Worm (Caenorhabditis elegans) whole organism, mixed stage, embryonic: Measurements from ENCODE around the gene ndg-4.

Experiments
- M03D4.4 ChIP-seq: sonication (generic microtip); optimal IDR thresholded peaks from 2 replicates; lab custom pipeline; 2017; ENCODE audit warnings: mild to moderate bottlenecking, missing genetic modification characterization, missing compliant biosample characterization
- bed-3 ChIP-seq: fragments of 200-800 bp; sonication (Bioruptor generic); optimal IDR thresholded peaks from 3 replicates; lab custom pipeline; 2018; ENCODE audit warnings: mild to moderate bottlenecking, missing genetic modification characterization, moderate library complexity, missing compliant biosample characterization
- blmp-1 ChIP-seq: fragments of 150-350 bp; optimal IDR thresholded peaks from 2 replicates; lab custom pipeline; 2014; ENCODE audit warnings: missing biosample characterization, missing genetic modification characterization
- ceh-39 ChIP-seq: fragments of 150-350 bp; optimal IDR thresholded peaks from 2 replicates; lab custom pipeline; 2014; ENCODE audit warnings: missing biosample characterization, missing genetic modification characterization
- ceh-43 ChIP-seq: fragments of 200-800 bp; sonication (Bioruptor generic); optimal IDR thresholded peaks from 2 replicates; lab custom pipeline; 2018; ENCODE audit warnings: mild to moderate bottlenecking, missing genetic modification characterization, moderate library complexity, missing compliant biosample characterization
- ceh-83 ChIP-seq: fragments of 200-800 bp; sonication (Bioruptor generic); optimal IDR thresholded peaks from 2 replicates; lab custom pipeline; 2018; ENCODE audit warnings: mild to moderate bottlenecking, missing genetic modification characterization, missing compliant biosample characterization
- ces-1 ChIP-seq: fragments of 150-350 bp; optimal IDR thresholded peaks from 2 replicates; lab custom pipeline; 2014; ENCODE audit warnings: missing biosample characterization, missing genetic modification reagents, missing genetic modification characterization
- cnd-1 ChIP-seq: fragments of 200-800 bp; sonication (Bioruptor generic); optimal IDR thresholded peaks from 2 replicates; lab custom pipeline; 2018; ENCODE audit warnings: mild to moderate bottlenecking, missing genetic modification characterization, missing compliant biosample characterization
- drap-1 ChIP-seq: fragments of 200-800 bp; sonication (Bioruptor generic); optimal IDR thresholded peaks from 3 replicates; lab custom pipeline; 2018; ENCODE audit warnings: mild to moderate bottlenecking, missing genetic modification characterization, missing compliant biosample characterization
- elt-1 ChIP-seq: sonication (generic microtip); optimal IDR thresholded peaks from 2 replicates; lab custom pipeline; 2017; ENCODE audit warnings: missing genetic modification characterization, mild to moderate bottlenecking, missing compliant biosample characterization, antibody characterized with exemption, moderate library complexity, borderline replicate concordance; ENCODE audit not compliant: insufficient read depth
- elt-3 ChIP-seq: fragments of 150-350 bp; optimal IDR thresholded peaks from 2 replicates; lab custom pipeline; 2014; ENCODE audit warnings: missing biosample characterization, missing genetic modification characterization
- flh-1 ChIP-seq: fragments of 200-800 bp; sonication (Bioruptor generic); optimal IDR thresholded peaks from 2 replicates; lab custom pipeline; 2018; ENCODE audit warnings: mild to moderate bottlenecking, missing genetic modification characterization, moderate library complexity, missing compliant biosample characterization
- ham-2 ChIP-seq: fragments of 200-800 bp; sonication (Bioruptor generic); optimal IDR thresholded peaks from 2 replicates; lab custom pipeline; 2018; ENCODE audit warnings: mild to moderate bottlenecking, missing genetic modification characterization, missing compliant biosample characterization
- hlh-1 ChIP-seq: fragments of 150-350 bp; optimal IDR thresholded peaks from 2 replicates; lab custom pipeline; 2014; ENCODE audit warnings: missing biosample characterization, missing genetic modification reagents, missing genetic modification characterization
- lin-13 ChIP-seq: fragments of 150-350 bp; optimal IDR thresholded peaks from 2 replicates; lab custom pipeline; 2014; ENCODE audit warnings: missing biosample characterization, missing genetic modification characterization
- lin-32 ChIP-seq: fragments of 200-800 bp; sonication (Bioruptor generic); optimal IDR thresholded peaks from 2 replicates; lab custom pipeline; 2018; ENCODE audit warnings: mild to moderate bottlenecking, missing genetic modification characterization, missing compliant biosample characterization
- lsy-2 ChIP-seq: fragments of 150-350 bp; optimal IDR thresholded peaks from 2 replicates; lab custom pipeline; 2014; ENCODE audit warnings: missing biosample characterization, missing genetic modification characterization
- mab-5 ChIP-seq: fragments of 150-350 bp; optimal IDR thresholded peaks from 2 replicates; lab custom pipeline; 2014; ENCODE audit warnings: missing biosample characterization, missing genetic modification characterization
- mep-1 ChIP-seq: fragments of 150-350 bp; optimal IDR thresholded peaks from 2 replicates; lab custom pipeline; 2017; ENCODE audit warnings: missing biosample characterization, missing genetic modification reagents, missing genetic modification characterization, inconsistent platforms
- mls-2 ChIP-seq: sonication (generic microtip); optimal IDR thresholded peaks from 2 replicates; lab custom pipeline; 2016; ENCODE audit warnings: mild to moderate bottlenecking, missing genetic modification characterization, moderate library complexity, missing compliant biosample characterization
- nhr-12 ChIP-seq: fragments of 150-350 bp; optimal IDR thresholded peaks from 2 replicates; lab custom pipeline; 2014; ENCODE audit warnings: missing biosample characterization, missing genetic modification characterization
- nhr-2 ChIP-seq: fragments of 150-350 bp; optimal IDR thresholded peaks from 2 replicates; lab custom pipeline; 2014; ENCODE audit warnings: missing biosample characterization, missing genetic modification characterization
- nhr-237 ChIP-seq: fragments of 150-350 bp; optimal IDR thresholded peaks from 2 replicates; lab custom pipeline; 2014; ENCODE audit warnings: missing biosample characterization, missing genetic modification characterization
- nhr-28 ChIP-seq: fragments of 150-350 bp; optimal IDR thresholded peaks from 2 replicates; lab custom pipeline; 2014; ENCODE audit warnings: missing biosample characterization, missing genetic modification characterization
- nhr-76 ChIP-seq: sonication (generic microtip); optimal IDR thresholded peaks from 2 replicates; lab custom pipeline; 2017; ENCODE audit warnings: missing biosample characterization, missing genetic modification characterization
- pha-4 ChIP-seq: fragments of 150-350 bp; optimal IDR thresholded peaks from 2 replicates; lab custom pipeline; 2018; ENCODE audit warnings: missing biosample characterization, missing genetic modification reagents, missing genetic modification characterization
- sem-2 ChIP-seq: fragments of 200-800 bp; sonication (Bioruptor generic); optimal IDR thresholded peaks from 2 replicates; lab custom pipeline; 2018; ENCODE audit warnings: mild to moderate bottlenecking, missing genetic modification characterization, missing compliant biosample characterization
- snpc-4 ChIP-seq: fragments of 150-350 bp; optimal IDR thresholded peaks from 2 replicates; lab custom pipeline; 2014; ENCODE audit warnings: missing biosample characterization, missing genetic modification characterization
- sptf-1 ChIP-seq: sonication (generic microtip); optimal IDR thresholded peaks from 2 replicates; lab custom pipeline; 2017; ENCODE audit warnings: mild to moderate bottlenecking, missing genetic modification characterization, moderate library complexity, missing compliant biosample characterization
- tbx-8 ChIP-seq: fragments of 200-800 bp; sonication (Bioruptor generic); optimal IDR thresholded peaks from 2 replicates; lab custom pipeline; 2018; ENCODE audit warnings: mild to moderate bottlenecking, missing genetic modification characterization, moderate library complexity, missing compliant biosample characterization
- unc-120 ChIP-seq: sonication (generic microtip); optimal IDR thresholded peaks from 2 replicates; lab custom pipeline; 2017; ENCODE audit warnings: missing genetic modification characterization, missing compliant biosample characterization; ENCODE audit not compliant: poor library complexity, severe bottlenecking
- unc-39 ChIP-seq: fragments of 150-350 bp; optimal IDR thresholded peaks from 2 replicates; lab custom pipeline; 2014; ENCODE audit warnings: missing biosample characterization, missing genetic modification characterization
- unc-62 ChIP-seq: fragments of 150-350 bp; optimal IDR thresholded peaks from 2 replicates; lab custom pipeline; 2014; ENCODE audit warnings: missing biosample characterization, missing genetic modification reagents, missing genetic modification characterization
- zip-8 ChIP-seq: fragments of 150-350 bp; optimal IDR thresholded peaks from 2 replicates; lab custom pipeline; 2014; ENCODE audit warnings: missing biosample characterization, missing genetic modification characterization
- ztf-11 ChIP-seq: fragments of 150-350 bp; optimal IDR thresholded peaks from 2 replicates; lab custom pipeline; 2014; ENCODE audit warnings: missing biosample characterization, missing genetic modification characterization

Gene ndg-4

ce11 chrIII:4467277-4467676 is at the start of gene ndg-4:
Gene ndg-4 (minus strand): TSS chrIII:4467377.
- TF ChIP-seq ztf-11 (tag; lab: Kevin White, UChicago): no peak
- TF ChIP-seq sem-2 (GFP tag; lab: Kevin White, UChicago): no peak
- TF ChIP-seq pha-4 (tag; lab: Kevin White, UChicago): no peak
- no peak for TF ChIP-seq mab-5
- no peak for TF ChIP-seq M03D4.4 (tag; lab: Kevin White, UChicago)
- no peak for TF ChIP-seq unc-62 (GFP tag; lab: Kevin White, UChicago)
- no peak for TF ChIP-seq elt-3 (tag; lab: Kevin White, UChicago)
- no peak for TF ChIP-seq nhr-12 (tag; lab: Kevin White, UChicago)
- TF ChIP-seq bed-3 (GFP tag; lab: Kevin White, UChicago): no peak
- no peak for TF ChIP-seq ces-1 (GFP tag; lab: Kevin White, UChicago)

DNA sequence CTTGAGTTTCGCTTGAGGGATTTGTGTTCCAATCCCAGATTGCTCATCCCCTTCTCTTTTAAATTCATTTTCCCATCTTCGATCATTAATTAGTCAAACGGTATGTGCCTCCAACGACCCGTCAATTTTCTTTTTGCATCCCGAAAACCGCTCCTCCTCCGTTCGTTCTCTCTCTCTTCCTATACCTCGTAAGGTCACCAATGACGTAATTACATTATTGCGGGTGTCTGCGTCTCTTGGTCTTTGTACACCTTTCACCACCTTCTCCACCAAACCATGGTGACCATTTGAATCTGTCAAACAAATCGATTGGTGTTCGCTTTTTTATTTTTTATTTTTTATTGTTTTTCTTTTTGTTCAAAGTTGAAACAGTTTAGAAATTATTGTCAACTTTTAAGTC is 48.0 kb upstream of the ndg-4 start:
- TF ChIP-seq unc-62 (GFP tag; lab: Kevin White, UChicago) (no peak), zip-8 (peak; percentile 84), ceh-39 (tag; lab: Kevin White, UChicago) (peak; percentile 41), cnd-1 (tag; lab: Kevin White, UChicago) (no peak), mep-1 (tag; lab: Kevin White, UChicago) (peak; percentile 55), nhr-2 (tag; lab: Kevin White, UChicago) (peak; percentile 64), ces-1 (GFP tag; lab: Kevin White, UChicago) (peak; percentile 96)

DNA sequence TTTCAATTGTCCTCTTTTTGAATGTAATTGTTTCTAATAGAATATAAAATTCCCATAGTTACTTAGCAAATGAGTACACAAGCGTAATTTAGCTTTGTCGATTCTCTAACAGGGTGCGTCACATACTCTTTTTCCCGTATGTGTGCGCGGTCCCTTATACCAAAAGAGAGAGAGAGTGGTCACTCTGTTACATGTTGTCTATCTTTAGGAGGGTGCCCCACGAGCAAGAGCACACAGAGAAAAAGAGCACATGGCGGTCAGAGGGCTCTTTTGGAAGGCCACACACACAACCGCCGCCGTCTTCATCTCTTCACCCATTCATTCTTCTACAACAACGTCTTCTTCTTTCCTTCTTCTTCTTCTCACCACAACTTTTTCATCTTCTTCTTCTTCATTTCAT is 46.7 kb upstream of the ndg-4 start:
- TF ChIP-seq sem-2 (GFP tag; lab: Kevin White, UChicago): no peak
- TF ChIP-seq mab-5: no peak
- TF ChIP-seq unc-62 (GFP tag; lab: Kevin White, UChicago): no peak
- TF ChIP-seq blmp-1: no peak
- no peak for TF ChIP-seq ztf-11 (tag; lab: Kevin White, UChicago)
- no peak for TF ChIP-seq elt-1 (tag; lab: Kevin White, UChicago)
- TF ChIP-seq ceh-39 (tag; lab: Kevin White, UChicago): no peak
- no peak for TF ChIP-seq M03D4.4 (tag; lab: Kevin White, UChicago)
- TF ChIP-seq drap-1 (GFP tag; lab: Kevin White, UChicago): peak; percentile 23
- peak; percentile 62 for TF ChIP-seq mls-2 (tag; lab: Kevin White, UChicago)
- TF ChIP-seq nhr-12 (tag; lab: Kevin White, UChicago): no peak
- no peak for TF ChIP-seq elt-3 (tag; lab: Kevin White, UChicago)
- no peak for TF ChIP-seq nhr-237 (tag; lab: Kevin White, UChicago)
- TF ChIP-seq lsy-2 (tag; lab: Kevin White, UChicago): no peak
- no peak for TF ChIP-seq unc-39 (tag; lab: Kevin White, UChicago)
- TF ChIP-seq pha-4 (tag; lab: Kevin White, UChicago): peak; percentile 6
- TF ChIP-seq ceh-83: no peak
- no peak for TF ChIP-seq hlh-1 (tag; lab: Kevin White, UChicago)
- no peak for TF ChIP-seq ham-2 (GFP tag; lab: Kevin White, UChicago)
- TF ChIP-seq zip-8: no peak
- TF ChIP-seq sptf-1: no peak
- TF ChIP-seq nhr-76: no peak
- no peak for TF ChIP-seq nhr-2 (tag; lab: Kevin White, UChicago)
- no peak for TF ChIP-seq flh-1 (GFP tag; lab: Kevin White, UChicago)
- TF ChIP-seq nhr-28 (tag; lab: Kevin White, UChicago): no peak
- TF ChIP-seq ceh-43 (GFP tag; lab: Kevin White, UChicago): no peak
- TF ChIP-seq ces-1 (GFP tag; lab: Kevin White, UChicago): peak; percentile 14
- peak; percentile 31 for TF ChIP-seq cnd-1 (tag; lab: Kevin White, UChicago)
- no peak for TF ChIP-seq bed-3 (GFP tag; lab: Kevin White, UChicago)
- TF ChIP-seq lin-13 (tag; lab: Kevin White, UChicago): no peak
- TF ChIP-seq mep-1 (tag; lab: Kevin White, UChicago): no peak
- peak; percentile 25 for TF ChIP-seq unc-120 (tag; lab: Kevin White, UChicago)
- TF ChIP-seq snpc-4: no peak
- no peak for TF ChIP-seq tbx-8
- no peak for TF ChIP-seq lin-32 (GFP tag; lab: Kevin White, UChicago)
